Worm (Caenorhabditis elegans): ENCODE measurements around the gene Y105C5B.5.

DNA sequence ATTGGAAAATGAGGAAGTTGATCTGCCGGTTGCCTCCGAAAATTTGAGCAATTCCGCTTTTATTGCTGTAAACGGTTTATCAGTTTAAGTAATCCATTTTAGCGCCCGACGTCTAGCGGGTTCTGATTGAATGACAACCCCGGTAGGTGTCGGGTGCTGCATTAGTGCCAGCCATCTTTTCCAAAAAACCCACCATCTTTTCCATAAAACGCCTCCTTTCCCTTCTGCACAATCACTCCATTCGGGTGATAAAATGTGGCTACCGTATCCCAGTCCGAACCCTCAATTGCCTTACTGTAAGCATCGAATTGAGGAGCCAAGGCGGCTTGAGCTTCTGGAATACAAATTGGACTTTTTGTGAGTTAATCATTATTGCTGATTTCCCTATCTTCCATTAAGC is 867 bp downstream of the Y105C5B.5 start:
- TF ChIP-seq nhr-11 (tag; optimal IDR thresholded peaks at IDR 0.05), result no peak
- no peak for TF ChIP-seq unc-86 (tag; optimal IDR thresholded peaks at IDR 0.05)
- no peak for TF ChIP-seq pqm-1 (tag; optimal IDR thresholded peaks at IDR 0.05)
- no peak for TF ChIP-seq nfya-1 (tag; optimal IDR thresholded peaks at IDR 0.05)
- TF ChIP-seq hlh-13 (GFP tag; optimal IDR thresholded peaks at IDR 0.05), result no peak
- TF ChIP-seq syd-9 (tag; optimal IDR thresholded peaks at IDR 0.05), result no peak
- TF ChIP-seq ceh-45 (GFP tag; IDR thresholded peaks at IDR 0.05), result no peak
- TF ChIP-seq hlh-30 (tag; optimal IDR thresholded peaks at IDR 0.05; ENCODE audit: insufficient read depth), result no peak

All from whole organism, late embryonic.